Worm (Caenorhabditis elegans) whole organism, L4 larva: ENCODE measurements around the gene F11D11.12.

ENCODE experiments used
- F49E8.2 ChIP-seq: sonication (generic microtip); optimal IDR thresholded peaks from 2 replicates; lab custom pipeline; 2016; ENCODE audit warnings: missing compliant biosample characterization, mild to moderate bottlenecking, missing genetic modification characterization, borderline replicate concordance
- Y48G9A.11 ChIP-seq: fragments of 200-800 bp; sonication (Bioruptor generic); IDR thresholded peaks from 2 replicates; pipeline ENCODE4 v1.3.6; 2022; ENCODE audit warnings: missing genetic modification reagents, missing genetic modification characterization, missing compliant biosample characterization
- ZK337.2 ChIP-seq: fragments of 200-800 bp; sonication (Bioruptor generic); IDR thresholded peaks from 2 replicates; pipeline ENCODE4 v1.3.6; 2022; ENCODE audit warnings: missing genetic modification reagents, missing genetic modification characterization, missing compliant biosample characterization
- aha-1 ChIP-seq: fragments of 150-350 bp; peaks from one replicate; lab custom pipeline; 2014; ENCODE audit warnings: missing biosample characterization, missing genetic modification characterization
- ceh-20 ChIP-seq: fragments of 200-800 bp; sonication (Bioruptor generic); IDR thresholded peaks from 2 replicates; pipeline ENCODE4 v1.3.6; 2022; ENCODE audit warnings: missing genetic modification reagents, missing genetic modification characterization, missing compliant biosample characterization
- cey-2 ChIP-seq: sonication (generic microtip); optimal IDR thresholded peaks from 3 replicates; lab custom pipeline; 2017; ENCODE audit warnings: missing genetic modification characterization, mild to moderate bottlenecking, missing compliant biosample characterization, antibody characterized with exemption, borderline replicate concordance; ENCODE audit not compliant: insufficient read depth
- daf-16 ChIP-seq, 3 experiments: sonication (generic microtip); optimal IDR thresholded peaks; 2 replicates each; lab custom pipeline; 2016 to 2017; ENCODE audit warnings: missing genetic modification characterization in 3 of 3, missing genetic modification reagents in 3 of 3, mild to moderate bottlenecking in 2 of 3, missing compliant biosample characterization in 2 of 3, missing biosample characterization in 1 of 3, moderate library complexity in 1 of 3
- daf-19 ChIP-seq: fragments of 200-800 bp; sonication (Bioruptor generic); conservative IDR thresholded peaks from 2 replicates; pipeline ENCODE4 v1.3.6; 2022; ENCODE audit warnings: missing genetic modification characterization, missing compliant biosample characterization
- dmd-6 ChIP-seq: fragments of 200-800 bp; sonication (Bioruptor generic); IDR thresholded peaks from 2 replicates; pipeline ENCODE4 v1.3.6; 2022; ENCODE audit warnings: missing genetic modification reagents, missing genetic modification characterization, missing compliant biosample characterization
- duxl-1 ChIP-seq: sonication (generic microtip); optimal IDR thresholded peaks from 2 replicates; lab custom pipeline; 2016; ENCODE audit warnings: mild to moderate bottlenecking, missing genetic modification characterization, moderate library complexity, missing compliant biosample characterization; ENCODE audit not compliant: poor library complexity
- dve-1 ChIP-seq: sonication (generic microtip); optimal IDR thresholded peaks from 2 replicates; lab custom pipeline; 2017; ENCODE audit warnings: antibody characterized with exemption, mild to moderate bottlenecking, missing genetic modification characterization, missing compliant biosample characterization; ENCODE audit not compliant: insufficient read depth
- egl-43 ChIP-seq: fragments of 200-800 bp; sonication (Bioruptor generic); IDR thresholded peaks from 2 replicates; pipeline ENCODE4 v1.3.6; 2022; ENCODE audit warnings: missing genetic modification reagents, missing genetic modification characterization, missing compliant biosample characterization
- hif-1 ChIP-seq, 2 experiments: sonication (generic microtip); optimal IDR thresholded peaks; 2 replicates each; lab custom pipeline; 2016 to 2017; ENCODE audit warnings: missing compliant biosample characterization in 2 of 2, missing genetic modification characterization in 2 of 2, missing genetic modification reagents in 2 of 2, missing genotype in 2 of 2, mild to moderate bottlenecking in 1 of 2
- hlh-11 ChIP-seq: fragments of 200-800 bp; sonication (Bioruptor generic); optimal IDR thresholded peaks from 2 replicates; lab custom pipeline; 2018; ENCODE audit warnings: mild to moderate bottlenecking, missing genetic modification characterization, missing compliant biosample characterization
- hlh-30 ChIP-seq: sonication (generic microtip); optimal IDR thresholded peaks from 2 replicates; lab custom pipeline; 2017; ENCODE audit warnings: antibody characterized with exemption, mild to moderate bottlenecking, missing genetic modification characterization, missing compliant biosample characterization; ENCODE audit not compliant: insufficient read depth
- jun-1 ChIP-seq: fragments of 150-350 bp; optimal IDR thresholded peaks from 2 replicates; lab custom pipeline; 2014; ENCODE audit warnings: missing biosample characterization, missing genetic modification reagents, missing genetic modification characterization
- lin-13 ChIP-seq: fragments of 150-350 bp; optimal IDR thresholded peaks from 2 replicates; lab custom pipeline; 2014; ENCODE audit warnings: missing biosample characterization, missing genetic modification reagents, missing genetic modification characterization
- lin-38 ChIP-seq: fragments of 200-800 bp; sonication (Bioruptor generic); IDR thresholded peaks from 2 replicates; pipeline ENCODE4 v1.3.6; 2022; ENCODE audit warnings: missing genetic modification reagents, missing genetic modification characterization, missing compliant biosample characterization
- lir-3 ChIP-seq: sonication (generic microtip); optimal IDR thresholded peaks from 2 replicates; lab custom pipeline; 2016; ENCODE audit warnings: mild to moderate bottlenecking, missing genetic modification characterization, missing compliant biosample characterization
- lsy-2 ChIP-seq, 2 experiments: fragments of 150-350 bp in 1 of 2; sonication (generic microtip) in 1 of 2; optimal IDR thresholded peaks; 2 replicates each; lab custom pipeline; 2014 to 2017; ENCODE audit warnings: missing biosample characterization in 2 of 2, missing genetic modification characterization in 2 of 2
- mep-1 ChIP-seq: fragments of 150-350 bp; sonication (generic microtip); optimal IDR thresholded peaks from 3 replicates; lab custom pipeline; 2014; ENCODE audit warnings: missing biosample characterization, missing genetic modification characterization
- nhr-11 ChIP-seq: fragments of 150-350 bp; optimal IDR thresholded peaks from 2 replicates; lab custom pipeline; 2014; ENCODE audit warnings: missing biosample characterization, missing genetic modification characterization
- nhr-28 ChIP-seq: fragments of 150-350 bp; optimal IDR thresholded peaks from 2 replicates; lab custom pipeline; 2014; ENCODE audit warnings: missing biosample characterization, missing genetic modification characterization
- nhr-41 ChIP-seq: fragments of 200-800 bp; sonication (Bioruptor generic); IDR thresholded peaks from 2 replicates; pipeline ENCODE4 v1.3.6; 2022; ENCODE audit warnings: missing genetic modification reagents, missing genetic modification characterization, missing compliant biosample characterization
- nhr-42 ChIP-seq: fragments of 200-800 bp; sonication (Bioruptor generic); IDR thresholded peaks from 2 replicates; pipeline ENCODE4 v1.3.6; 2022; ENCODE audit warnings: missing genetic modification characterization, missing compliant biosample characterization
- nhr-48 ChIP-seq: sonication (generic microtip); optimal IDR thresholded peaks from 2 replicates; lab custom pipeline; 2016; ENCODE audit warnings: mild to moderate bottlenecking, missing genetic modification characterization, missing compliant biosample characterization
- nhr-77 ChIP-seq: fragments of 150-350 bp; optimal IDR thresholded peaks from 2 replicates; lab custom pipeline; 2014; ENCODE audit warnings: missing biosample characterization, missing genetic modification characterization
- pha-4 ChIP-seq, 2 experiments: fragments of 150-350 bp in 1 of 2; fragments of 200-800 bp in 1 of 2; sonication (Bioruptor generic) in 1 of 2; IDR thresholded peaks in 1 of 2; optimal IDR thresholded peaks in 1 of 2; 2 replicates each; pipeline versions ENCODE4 v1.3.6 to Lab custom; 2014 to 2022; ENCODE audit warnings: missing genetic modification characterization in 2 of 2, missing genetic modification reagents in 2 of 2, missing biosample characterization in 1 of 2, missing compliant biosample characterization in 1 of 2
- php-3 ChIP-seq: fragments of 200-800 bp; sonication (Bioruptor generic); IDR thresholded peaks from 2 replicates; pipeline ENCODE4 v1.3.6; 2022; ENCODE audit warnings: missing genetic modification reagents, missing genetic modification characterization, missing compliant biosample characterization
- pqm-1 ChIP-seq: sonication (generic microtip); optimal IDR thresholded peaks from 2 replicates; lab custom pipeline; 2017; ENCODE audit warnings: missing biosample characterization, missing genetic modification characterization
- set-16 ChIP-seq: fragments of 200-800 bp; sonication (Bioruptor generic); IDR thresholded peaks from 2 replicates; pipeline ENCODE4 v1.3.6; 2022; ENCODE audit warnings: missing genetic modification reagents, missing genetic modification characterization, missing compliant biosample characterization
- tra-1 ChIP-seq: fragments of 200-800 bp; sonication (Bioruptor generic); IDR thresholded peaks from 2 replicates; pipeline ENCODE4 v1.3.6; 2022; ENCODE audit warnings: missing genetic modification reagents, missing genetic modification characterization, missing compliant biosample characterization
- unc-62 ChIP-seq, 3 experiments: fragments of 150-350 bp in 1 of 3; sonication (generic microtip); optimal IDR thresholded peaks in 2 of 3; peaks in 1 of 3; 1 replicate in 1 of 3; 2 replicates in 2 of 3; lab custom pipeline; 2014 to 2017; ENCODE audit warnings: missing biosample characterization in 3 of 3, missing genetic modification characterization in 3 of 3, missing genetic modification reagents in 3 of 3, missing genotype in 1 of 3
- zfp-2 ChIP-seq: sonication (generic microtip); optimal IDR thresholded peaks from 2 replicates; lab custom pipeline; 2016; ENCODE audit warnings: mild to moderate bottlenecking, missing genetic modification characterization, missing compliant biosample characterization

The F11D11.12 gene

DNA sequence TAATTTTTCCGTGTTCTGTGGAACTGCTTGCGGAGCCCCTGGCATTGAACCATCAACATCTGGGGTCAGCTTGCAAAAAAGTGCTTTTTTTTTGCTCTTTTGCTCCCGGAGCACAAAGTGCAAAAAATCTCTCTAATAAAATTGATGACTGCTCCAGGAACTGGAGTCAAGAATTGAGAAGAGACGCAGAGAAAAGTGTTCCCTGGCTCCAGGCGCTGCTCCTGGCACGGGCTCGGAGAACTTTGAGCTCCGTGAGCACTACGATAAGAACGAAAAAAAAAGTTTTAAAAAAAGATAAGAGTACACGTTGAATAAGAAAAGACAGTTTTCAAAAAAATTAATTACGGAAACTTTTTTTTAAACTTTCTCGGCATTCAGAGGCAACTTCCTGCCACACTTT, 32.3 kb upstream of the F11D11.12 start:
- TF ChIP-seq nhr-77 (tag; lab: Kevin White, UChicago) (peak; percentile 2), set-16 (peak; percentile 39; the same call in 1 of the 2 replicates), lir-3 (tag; lab: Kevin White, UChicago) (no peak), duxl-1 (tag; lab: Kevin White, UChicago) (peak; percentile 92), daf-16 (GFP tag; optimal IDR thresholded peaks at IDR 0.05; lab: Kevin White, UChicago) (peak in 1 of 2 experiments; percentile 8), daf-16 (tag; optimal IDR thresholded peaks at IDR 0.05; lab: Kevin White, UChicago) (peak; percentile 57), pqm-1 (tag; lab: Kevin White, UChicago) (peak; percentile 58), nhr-11 (tag; lab: Kevin White, UChicago) (no peak), dmd-6 (GFP tag; lab: Robert Waterston, UW) (peak; percentile 87), nhr-28 (tag; lab: Kevin White, UChicago) (peak; percentile 71), mep-1 (tag; lab: Kevin White, UChicago) (peak; percentile 25), daf-19 (GFP tag; lab: Robert Waterston, UW) (no peak), zfp-2 (tag; lab: Kevin White, UChicago) (no peak), ceh-20 (GFP tag; lab: Robert Waterston, UW) (0 out of 2 replicates have a peak, but pooled peaks have one; percentile 20), hlh-11 (tag; lab: Kevin White, UChicago) (peak; percentile 79), lsy-2 (tag; optimal IDR thresholded peaks at IDR 0.05; lab: Kevin White, UChicago) (peak in 1 of 2 experiments; percentile 40), aha-1 (tag; lab: Kevin White, UChicago) (no peak), php-3 (GFP tag; lab: Robert Waterston, UW) (peak; percentile 40; the same call in 1 of the 2 replicates), nhr-48 (tag; lab: Kevin White, UChicago) (peak; percentile 4), ZK337.2 (GFP tag; lab: Robert Waterston, UW) (no peak), dve-1 (tag; lab: Kevin White, UChicago) (peak; percentile 77), hlh-30 (tag; lab: Kevin White, UChicago) (peak; percentile 3)
- TF ChIP-seq, all 104 proteins: peak for 15

DNA sequence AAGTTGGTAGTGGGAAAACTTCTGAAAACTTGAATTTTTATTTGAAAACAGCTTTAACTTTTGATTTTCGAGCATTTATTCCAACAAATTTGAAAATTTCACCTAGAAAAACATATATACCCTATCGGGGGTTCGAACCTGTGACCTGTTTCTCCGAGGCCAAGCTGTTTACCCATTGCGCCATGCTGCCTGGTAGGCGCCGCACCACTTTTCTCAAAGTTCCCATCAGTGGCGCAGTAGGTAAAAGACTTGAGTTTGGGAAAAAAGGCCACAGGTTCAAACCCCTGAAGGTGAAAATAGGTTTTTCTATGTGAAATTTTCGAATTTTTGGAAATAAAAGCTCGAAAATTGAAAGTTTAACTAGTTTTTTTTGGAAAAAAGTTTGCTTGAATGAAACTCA, 30.1 kb upstream of the F11D11.12 start:
- TF ChIP-seq tra-1 (GFP tag; lab: Robert Waterston, UW) (0 out of 2 replicates have a peak, but pooled peaks have one; percentile 15), pha-4 (GFP tag; IDR thresholded peaks at IDR 0.05; lab: Robert Waterston, UW) (0 out of 2 replicates have a peak, but pooled peaks have one; percentile 31), pha-4 (tag; optimal IDR thresholded peaks at IDR 0.05; lab: Kevin White, UChicago) (no peak), ceh-20 (GFP tag; lab: Robert Waterston, UW) (no peak), nhr-41 (GFP tag; lab: Robert Waterston, UW) (no peak), egl-43 (GFP tag; lab: Robert Waterston, UW) (0 out of 2 replicates have a peak, but pooled peaks have one; percentile 17), F49E8.2 (tag; lab: Kevin White, UChicago) (no peak), unc-62 (GFP tag; optimal IDR thresholded peaks at IDR 0.05 in 1 of 2; lab: Kevin White, UChicago) (peak in 1 of 2 experiments; percentile 41), unc-62 (tag; optimal IDR thresholded peaks at IDR 0.05; lab: Kevin White, UChicago) (no peak), lin-38 (GFP tag; lab: Robert Waterston, UW) (0 out of 2 replicates have a peak, but pooled peaks have one; percentile 12), cey-2 (tag; lab: Kevin White, UChicago) (no peak), lin-13 (GFP tag; lab: Kevin White, UChicago) (peak; percentile 49)
- TF ChIP-seq, all 104 proteins: peak for 6

DNA sequence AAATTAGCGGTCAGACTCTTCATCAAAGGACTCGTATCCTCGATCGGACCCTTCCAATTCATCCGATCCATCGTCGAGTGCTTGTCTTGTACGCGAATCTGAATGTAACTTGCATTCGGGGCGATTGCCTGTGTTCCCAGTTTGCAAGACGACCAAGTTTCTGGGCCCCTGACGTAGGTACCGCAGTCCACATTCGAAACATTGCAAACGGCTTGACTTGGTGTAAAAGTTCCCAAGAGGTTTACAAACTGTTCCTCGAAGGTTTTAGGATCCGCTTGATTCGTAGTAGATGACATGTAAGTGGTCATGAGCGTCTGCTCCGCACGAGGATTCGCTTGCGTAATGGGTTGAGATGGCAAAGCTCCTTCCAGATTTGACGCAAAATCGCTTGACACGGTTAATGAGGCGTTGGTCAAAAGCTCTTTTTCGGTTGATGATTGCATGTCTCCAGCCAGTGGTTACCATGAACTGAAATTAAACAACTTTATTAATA, 25.8 kb upstream of the F11D11.12 start, which contains the start of gene Y17D7B.4:
Y17D7B.4 (minus strand) TSS at position 443 of the 493 bp plus-strand sequence.
- TF ChIP-seq duxl-1 (tag; lab: Kevin White, UChicago) (peak; percentile 57), Y48G9A.11 (0 out of 2 replicates have a peak, but pooled peaks have one; percentile 9), tra-1 (GFP tag; lab: Robert Waterston, UW) (no peak), aha-1 (tag; lab: Kevin White, UChicago) (peak; percentile 95), nhr-42 (GFP tag; lab: Robert Waterston, UW) (0 out of 2 replicates have a peak, but pooled peaks have one; percentile 51), jun-1 (tag; lab: Kevin White, UChicago) (no peak), unc-62 (GFP tag; optimal IDR thresholded peaks at IDR 0.05 in 1 of 2; lab: Kevin White, UChicago) (peak in 1 of 2 experiments; percentile 66), unc-62 (tag; optimal IDR thresholded peaks at IDR 0.05; lab: Kevin White, UChicago) (no peak), hif-1 (tag; optimal IDR thresholded peaks at IDR 0.05; lab: Kevin White, UChicago) (no peak)
